Worm (Caenorhabditis elegans): ENCODE data around the gene zfp-1.

- no peak for TF ChIP-seq W03F9.2 (tag; optimal IDR thresholded peaks at IDR 0.05)
- no peak for TF ChIP-seq him-1 (tag; optimal IDR thresholded peaks at IDR 0.05)
Observed at ce11 chrIII:8845114-8845513, 53.8 kb downstream of the zfp-1 start, which contains the start of gene F44E2.6.
